Fruit fly (Drosophila melanogaster): ENCODE data around the gene CG14377.

Gene CG14377

dm6 chr3R:13397040-13397439 is 595 bp upstream of the CG14377 start, which contains the start of gene CG14374:
TSS of gene CG14374 (minus strand) at chr3R:13397140.
- TF ChIP-seq Smox (GFP tag; optimal IDR thresholded peaks at IDR 0.05), result no peak
- no peak for TF ChIP-seq CG10631 (GFP tag; optimal IDR thresholded peaks at IDR 0.05)
- TF ChIP-seq CG4318 (GFP tag; optimal IDR thresholded peaks at IDR 0.05), result no peak
- no peak for TF ChIP-seq Eip93F (GFP tag; optimal IDR thresholded peaks at IDR 0.05)
- TF ChIP-seq Sox14 (GFP tag; optimal IDR thresholded peaks at IDR 0.05), result no peak
- no peak for TF ChIP-seq vri (GFP tag; optimal IDR thresholded peaks at IDR 0.05)
- TF ChIP-seq CG11762 (GFP tag; optimal IDR thresholded peaks at IDR 0.05; ENCODE audit: insufficient read depth), result no peak
- TF ChIP-seq CG8632 (GFP tag; optimal IDR thresholded peaks at IDR 0.05), result no peak
- TF ChIP-seq fd59A (GFP tag; optimal IDR thresholded peaks at IDR 0.05), result no peak
- no peak for TF ChIP-seq Hr38 (GFP tag; optimal IDR thresholded peaks at IDR 0.05)
- no peak for TF ChIP-seq eg (GFP tag; IDR thresholded peaks at IDR 0.05)
- TF ChIP-seq CG15336 (GFP tag; IDR thresholded peaks at IDR 0.05), result no peak
- no peak for TF ChIP-seq Met (GFP tag; optimal IDR thresholded peaks at IDR 0.05)
- no peak for TF ChIP-seq cyc (GFP tag; optimal IDR thresholded peaks at IDR 0.05)
- no peak for TF ChIP-seq Ets96B (tag; optimal IDR thresholded peaks at IDR 0.05)
- TF ChIP-seq CG6808 (GFP tag; optimal IDR thresholded peaks at IDR 0.05), result no peak

- TF ChIP-seq CG34406 (GFP tag; optimal IDR thresholded peaks at IDR 0.05) (peak; percentile 96), CG32006 (GFP tag; optimal IDR thresholded peaks at IDR 0.05) (peak; percentile 97), Hr39 (GFP tag; optimal IDR thresholded peaks at IDR 0.05) (peak; percentile 94), Ets21C (GFP tag; optimal IDR thresholded peaks at IDR 0.05) (peak; percentile 90), dsx (GFP tag; optimal IDR thresholded peaks at IDR 0.05; ENCODE audit: poor library complexity, severe bottlenecking) (peak; percentile 92), dac (GFP tag; optimal IDR thresholded peaks at IDR 0.05) (peak; percentile 82), CG6854 (GFP tag; optimal IDR thresholded peaks at IDR 0.05) (peak; percentile 68), acj6 (GFP tag; optimal IDR thresholded peaks at IDR 0.05) (peak; percentile 95), CG7368 (GFP tag; optimal IDR thresholded peaks at IDR 0.05) (peak; percentile 91), CG6808 (GFP tag; optimal IDR thresholded peaks at IDR 0.05) (peak; percentile 93), CG6276 (GFP tag; optimal IDR thresholded peaks at IDR 0.05) (peak; percentile 92), Ets96B (tag; optimal IDR thresholded peaks at IDR 0.05) (peak; percentile 93), CG9139 (GFP tag; optimal IDR thresholded peaks at IDR 0.05) (peak; percentile 76), CG11902 (GFP tag; optimal IDR thresholded peaks at IDR 0.05) (peak; percentile 81), svp (GFP tag) (peak; percentile 97), CG11762 (GFP tag; optimal IDR thresholded peaks at IDR 0.05; ENCODE audit: insufficient read depth) (peak; percentile 83), esn (GFP tag; optimal IDR thresholded peaks at IDR 0.05) (peak; percentile 97), salr (GFP tag; optimal IDR thresholded peaks at IDR 0.05) (peak; percentile 85 to 95), Sox15 (GFP tag; optimal IDR thresholded peaks at IDR 0.05) (peak; percentile 92), pdm3 (GFP tag; optimal IDR thresholded peaks at IDR 0.05) (peak; percentile 97), CG4318 (GFP tag; optimal IDR thresholded peaks at IDR 0.05) (peak; percentile 91), fd59A (GFP tag; optimal IDR thresholded peaks at IDR 0.05) (peak; percentile 91), CG15336 (GFP tag; IDR thresholded peaks at IDR 0.05) (peak; percentile 93), Sox102F (GFP tag; optimal IDR thresholded peaks at IDR 0.05) (peak; percentile 95), CG31627 (GFP tag; optimal IDR thresholded peaks at IDR 0.05) (peak; percentile 93), Eip78C (GFP tag) (peak; percentile 99), Blimp-1 (GFP tag; optimal IDR thresholded peaks at IDR 0.05) (peak; percentile 91), Hr38 (GFP tag; optimal IDR thresholded peaks at IDR 0.05) (peak; percentile 25), lz (GFP tag; optimal IDR thresholded peaks at IDR 0.05) (peak; percentile 96), CG3919 (GFP tag; optimal IDR thresholded peaks at IDR 0.05) (peak; percentile 91), eg (GFP tag; IDR thresholded peaks at IDR 0.05) (peak; percentile 85; the same call in 2 of the 3 replicates), cyc (GFP tag; optimal IDR thresholded peaks at IDR 0.05) (peak; percentile 89), fkh (GFP tag; optimal IDR thresholded peaks at IDR 0.05) (peak; percentile 18), Sox14 (GFP tag; optimal IDR thresholded peaks at IDR 0.05) (peak; percentile 96), OdsH (GFP tag; optimal IDR thresholded peaks at IDR 0.05) (peak; percentile 96), CG8319 (GFP tag; optimal IDR thresholded peaks at IDR 0.05) (peak; percentile 88), CG8119 (GFP tag; IDR thresholded peaks at IDR 0.05) (peak; percentile 94), CG10669 (GFP tag; optimal IDR thresholded peaks at IDR 0.05) (peak; percentile 94), fd85E (GFP tag; optimal IDR thresholded peaks at IDR 0.05) (peak; percentile 74), CG6163 (GFP tag; IDR thresholded peaks at IDR 0.05) (peak; percentile 88), topi (GFP tag; optimal IDR thresholded peaks at IDR 0.05) (peak; percentile 93)
Measured at dm6 chr3R:13400902-13401721, 3.5 kb downstream of the CG14377 start.
